Worm (Caenorhabditis elegans) whole organism, late embryonic: ENCODE data around the gene F40F12.3.

Experiments used
- C08G9.2 ChIP-seq: sonication (generic microtip); optimal IDR thresholded peaks from 2 replicates; lab custom pipeline; 2016; ENCODE audit warnings: mild to moderate bottlenecking, missing genetic modification characterization, moderate library complexity, missing compliant biosample characterization
- K02D7.2 ChIP-seq: sonication (generic microtip); optimal IDR thresholded peaks from 2 replicates; lab custom pipeline; 2017; ENCODE audit warnings: mild to moderate bottlenecking, missing genetic modification characterization, missing compliant biosample characterization
- K09A11.1 ChIP-seq: sonication (generic microtip); optimal IDR thresholded peaks from 2 replicates; lab custom pipeline; 2017; ENCODE audit warnings: antibody characterized with exemption, mild to moderate bottlenecking, missing genetic modification characterization, missing compliant biosample characterization; ENCODE audit not compliant: insufficient read depth
- Y22D7AL.16 ChIP-seq: sonication (generic microtip); optimal IDR thresholded peaks from 2 replicates; lab custom pipeline; 2016; ENCODE audit warnings: missing genetic modification characterization, missing compliant biosample characterization
- ahr-1 ChIP-seq: sonication (generic microtip); optimal IDR thresholded peaks from 2 replicates; lab custom pipeline; 2016; ENCODE audit warnings: missing genetic modification characterization, missing compliant biosample characterization
- ama-1 ChIP-seq: fragments of 150-350 bp; optimal IDR thresholded peaks from 2 replicates; lab custom pipeline; 2014
- ceh-14 ChIP-seq: sonication (generic microtip); optimal IDR thresholded peaks from 2 replicates; lab custom pipeline; 2016; ENCODE audit warnings: missing genotype, missing genetic modification characterization, missing compliant biosample characterization
- ceh-18 ChIP-seq: sonication (generic microtip); optimal IDR thresholded peaks from 2 replicates; lab custom pipeline; 2016; ENCODE audit warnings: missing genetic modification characterization, missing compliant biosample characterization
- ceh-22 ChIP-seq: sonication (generic microtip); optimal IDR thresholded peaks from 2 replicates; lab custom pipeline; 2017; ENCODE audit warnings: missing biosample characterization, missing genetic modification characterization
- ceh-24 ChIP-seq: sonication (generic microtip); optimal IDR thresholded peaks from 2 replicates; lab custom pipeline; 2016; ENCODE audit warnings: mild to moderate bottlenecking, missing genetic modification characterization, missing compliant biosample characterization
- ceh-30 ChIP-seq: fragments of 150-350 bp; optimal IDR thresholded peaks from 2 replicates; lab custom pipeline; 2014; ENCODE audit warnings: missing biosample characterization, missing genetic modification characterization
- ceh-31 ChIP-seq: sonication (generic microtip); optimal IDR thresholded peaks from 2 replicates; lab custom pipeline; 2016; ENCODE audit warnings: missing genetic modification characterization, missing compliant biosample characterization
- ceh-34 ChIP-seq: sonication (generic microtip); optimal IDR thresholded peaks from 2 replicates; lab custom pipeline; 2016; ENCODE audit warnings: mild to moderate bottlenecking, missing genetic modification characterization, missing compliant biosample characterization
- dmd-4 ChIP-seq: sonication (generic microtip); optimal IDR thresholded peaks from 2 replicates; lab custom pipeline; 2016; ENCODE audit warnings: borderline replicate concordance, missing genetic modification characterization, missing compliant biosample characterization
- ets-4 ChIP-seq: sonication (generic microtip); optimal IDR thresholded peaks from 2 replicates; lab custom pipeline; 2016; ENCODE audit warnings: missing genetic modification characterization, missing compliant biosample characterization
- eyg-1 ChIP-seq: sonication (generic microtip); optimal IDR thresholded peaks from 2 replicates; lab custom pipeline; 2016; ENCODE audit warnings: missing genotype, missing genetic modification characterization, missing compliant biosample characterization
- fax-1 ChIP-seq: sonication (generic microtip); optimal IDR thresholded peaks from 2 replicates; lab custom pipeline; 2016; ENCODE audit warnings: missing genotype, missing genetic modification characterization, missing compliant biosample characterization
- fkh-6 ChIP-seq: sonication (generic microtip); optimal IDR thresholded peaks from 2 replicates; lab custom pipeline; 2016; ENCODE audit warnings: missing genetic modification characterization, missing compliant biosample characterization
- gmeb-2 ChIP-seq: sonication (generic microtip); optimal IDR thresholded peaks from 2 replicates; lab custom pipeline; 2016; ENCODE audit warnings: missing genetic modification characterization, inconsistent platforms, missing compliant biosample characterization
- hlh-15 ChIP-seq: sonication (generic microtip); optimal IDR thresholded peaks from 2 replicates; lab custom pipeline; 2016; ENCODE audit warnings: missing genetic modification characterization, missing compliant biosample characterization
- hlh-6 ChIP-seq: sonication (generic microtip); optimal IDR thresholded peaks from 2 replicates; lab custom pipeline; 2016; ENCODE audit warnings: missing genotype, missing genetic modification characterization, missing compliant biosample characterization
- hlh-8 ChIP-seq: sonication (generic microtip); optimal IDR thresholded peaks from 2 replicates; lab custom pipeline; 2016; ENCODE audit warnings: missing genotype, missing genetic modification characterization, missing compliant biosample characterization
- lin-11 ChIP-seq: fragments of 200-800 bp; sonication (Bioruptor generic); optimal IDR thresholded peaks from 2 replicates; lab custom pipeline; 2018; ENCODE audit warnings: mild to moderate bottlenecking, missing genetic modification characterization, missing compliant biosample characterization
- madf-2 ChIP-seq: sonication (generic microtip); optimal IDR thresholded peaks from 2 replicates; lab custom pipeline; 2017; ENCODE audit warnings: missing genetic modification characterization, missing compliant biosample characterization
- mec-3 ChIP-seq: sonication (generic microtip); optimal IDR thresholded peaks from 2 replicates; lab custom pipeline; 2016; ENCODE audit warnings: borderline replicate concordance, missing genetic modification characterization, missing compliant biosample characterization
- nhr-11 ChIP-seq: fragments of 150-350 bp; optimal IDR thresholded peaks from 2 replicates; lab custom pipeline; 2014; ENCODE audit warnings: missing biosample characterization, missing genetic modification characterization
- npax-4 ChIP-seq: sonication (generic microtip); optimal IDR thresholded peaks from 2 replicates; lab custom pipeline; 2016; ENCODE audit warnings: missing genetic modification characterization, missing compliant biosample characterization
- odd-2 ChIP-seq: sonication (generic microtip); optimal IDR thresholded peaks from 2 replicates; lab custom pipeline; 2017; ENCODE audit warnings: antibody characterized with exemption, mild to moderate bottlenecking, missing genetic modification characterization, missing compliant biosample characterization
- pag-3 ChIP-seq: sonication (generic microtip); optimal IDR thresholded peaks from 2 replicates; lab custom pipeline; 2016; ENCODE audit warnings: missing compliant biosample characterization, missing genetic modification characterization, borderline replicate concordance
- pax-1 ChIP-seq: fragments of 150-350 bp; optimal IDR thresholded peaks from 2 replicates; lab custom pipeline; 2014; ENCODE audit warnings: missing biosample characterization, missing genetic modification characterization
- pha-2 ChIP-seq: sonication (generic microtip); optimal IDR thresholded peaks from 2 replicates; lab custom pipeline; 2017; ENCODE audit warnings: mild to moderate bottlenecking, missing genetic modification characterization, missing compliant biosample characterization
- pha-4 ChIP-seq: fragments of 150-350 bp; optimal IDR thresholded peaks from 2 replicates; lab custom pipeline; 2018; ENCODE audit warnings: missing biosample characterization, missing genetic modification reagents, missing genetic modification characterization
- pros-1 ChIP-seq: fragments of 150-350 bp; optimal IDR thresholded peaks from 2 replicates; lab custom pipeline; 2014; ENCODE audit warnings: missing biosample characterization, missing genetic modification reagents, missing genetic modification characterization
- ref-2 ChIP-seq: sonication (generic microtip); optimal IDR thresholded peaks from 2 replicates; lab custom pipeline; 2016; ENCODE audit warnings: missing genetic modification characterization, missing compliant biosample characterization
- sdc-2 ChIP-seq: sonication (generic microtip); optimal IDR thresholded peaks from 2 replicates; lab custom pipeline; 2016; ENCODE audit warnings: missing genotype, missing genetic modification characterization, missing compliant biosample characterization
- sox-2 ChIP-seq: fragments of 200-800 bp; sonication (Bioruptor generic); IDR thresholded peaks from 2 replicates; pipeline ENCODE4 v1.3.6; 2022; ENCODE audit warnings: missing genetic modification reagents, missing genetic modification characterization, missing compliant biosample characterization
- sox-4 ChIP-seq: sonication (generic microtip); optimal IDR thresholded peaks from 2 replicates; lab custom pipeline; 2017; ENCODE audit warnings: mild to moderate bottlenecking, missing genetic modification characterization, inconsistent platforms, missing compliant biosample characterization
- tbx-2 ChIP-seq: sonication (generic microtip); optimal IDR thresholded peaks from 2 replicates; lab custom pipeline; 2016; ENCODE audit warnings: missing genetic modification characterization, missing compliant biosample characterization
- tbx-7 ChIP-seq: sonication (generic microtip); optimal IDR thresholded peaks from 2 replicates; lab custom pipeline; 2016; ENCODE audit warnings: missing genotype, missing genetic modification characterization, missing compliant biosample characterization
- unc-3 ChIP-seq, 2 experiments: fragments of 200-800 bp in 1 of 2; sonication (Bioruptor generic) in 1 of 2; sonication (generic microtip) in 1 of 2; conservative IDR thresholded peaks in 1 of 2; optimal IDR thresholded peaks in 1 of 2; 2 replicates each; pipeline versions ENCODE4 v1.3.6 to Lab custom; 2016 to 2022; ENCODE audit warnings: missing compliant biosample characterization in 2 of 2, missing genetic modification characterization in 2 of 2, missing genetic modification reagents in 1 of 2
- unc-42 ChIP-seq: sonication (generic microtip); optimal IDR thresholded peaks from 2 replicates; lab custom pipeline; 2016; ENCODE audit warnings: missing genotype, missing genetic modification characterization, missing compliant biosample characterization
- zip-5 ChIP-seq: sonication (generic microtip); optimal IDR thresholded peaks from 2 replicates; lab custom pipeline; 2016; ENCODE audit warnings: missing genetic modification characterization, missing compliant biosample characterization
- ztf-16 ChIP-seq: sonication (generic microtip); optimal IDR thresholded peaks from 2 replicates; lab custom pipeline; 2017; ENCODE audit warnings: missing genetic modification characterization, missing compliant biosample characterization

Gene F40F12.3

ce11 chrIII:9908769-9909168 lies 11.9 kb downstream of the F40F12.3 start:
- TF ChIP-seq unc-42 (no peak), tbx-7 (tag; lab: Kevin White, UChicago) (no peak), gmeb-2 (tag; lab: Kevin White, UChicago) (no peak), zip-5 (no peak), odd-2 (no peak), npax-4 (tag; lab: Kevin White, UChicago) (no peak), ahr-1 (tag; lab: Kevin White, UChicago) (no peak), sdc-2 (tag; lab: Kevin White, UChicago) (no peak), C08G9.2 (tag; lab: Kevin White, UChicago) (no peak), Y22D7AL.16 (tag; lab: Kevin White, UChicago) (no peak), pax-1 (no peak)
- TF ChIP-seq, all 69 proteins: peak for 0

- TF ChIP-seq ceh-22 (tag; lab: Kevin White, UChicago), result no peak
- TF ChIP-seq ceh-14 (tag; lab: Kevin White, UChicago), result no peak
- TF ChIP-seq dmd-4 (tag; lab: Kevin White, UChicago), result no peak
- no peak for TF ChIP-seq ets-4 (tag; lab: Kevin White, UChicago)
- TF ChIP-seq ztf-16 (tag; lab: Kevin White, UChicago), result no peak
- TF ChIP-seq K09A11.1 (tag; lab: Kevin White, UChicago), result no peak
- TF ChIP-seq fkh-6, result no peak
Observed at ce11 chrIII:9907574-9907973, 13.1 kb downstream of the F40F12.3 start.

ce11 chrIII:9905307-9905706 lies 15.4 kb downstream of the F40F12.3 start:
- peak; percentile 23 for TF ChIP-seq ceh-18 (tag; lab: Kevin White, UChicago)
- TF ChIP-seq C08G9.2 (tag; lab: Kevin White, UChicago), result peak; percentile 10
- TF ChIP-seq sox-2, result no peak
- no peak for TF ChIP-seq ceh-31
- TF ChIP-seq unc-42, result peak; percentile 85

DNA sequence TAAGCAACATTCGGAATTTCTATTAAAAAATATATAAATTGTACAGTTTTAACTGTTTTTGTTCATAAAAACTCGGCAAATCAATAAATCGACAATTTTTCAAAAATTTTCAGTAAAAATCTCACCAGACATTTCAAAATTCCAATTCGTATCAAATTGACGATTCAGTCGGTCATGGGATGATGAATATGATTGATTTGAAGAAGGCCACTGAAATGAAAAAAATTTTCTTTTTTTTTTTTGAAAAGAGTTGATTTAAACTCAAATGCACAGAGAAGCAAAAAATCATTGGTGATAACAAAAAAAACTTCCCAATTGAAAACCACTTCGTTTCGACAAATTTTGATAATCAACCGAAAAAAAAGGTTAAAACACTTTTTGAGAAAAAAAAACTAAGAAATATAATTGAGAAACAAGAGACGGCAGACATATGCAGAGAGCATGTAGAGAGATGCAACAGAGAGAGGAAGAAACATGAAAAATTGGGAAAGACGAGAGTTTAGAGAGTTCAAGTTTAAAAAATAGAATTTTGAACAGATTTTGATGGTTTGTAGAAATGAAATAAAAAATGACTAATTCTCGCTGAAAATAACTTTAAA lies 16.9 kb downstream of the F40F12.3 start:
- TF ChIP-seq tbx-2 (tag; lab: Kevin White, UChicago) (no peak), gmeb-2 (tag; lab: Kevin White, UChicago) (no peak), ref-2 (tag; lab: Kevin White, UChicago) (no peak), pax-1 (no peak), K09A11.1 (tag; lab: Kevin White, UChicago) (no peak), ceh-22 (tag; lab: Kevin White, UChicago) (no peak), hlh-8 (tag; lab: Kevin White, UChicago) (no peak), pros-1 (tag; lab: Kevin White, UChicago) (no peak), madf-2 (no peak), fax-1 (tag; lab: Kevin White, UChicago) (no peak), ztf-16 (tag; lab: Kevin White, UChicago) (no peak), pha-2 (no peak), sox-4 (tag; lab: Kevin White, UChicago) (no peak), ahr-1 (tag; lab: Kevin White, UChicago) (no peak), pha-4 (tag; lab: Kevin White, UChicago) (no peak), K02D7.2 (no peak), ceh-34 (tag; lab: Kevin White, UChicago) (no peak), unc-3 (GFP tag; conservative IDR thresholded peaks at IDR 0.05; lab: Robert Waterston, UW) (no peak), unc-3 (tag; optimal IDR thresholded peaks at IDR 0.05; lab: Kevin White, UChicago) (no peak), ama-1 (no peak), hlh-15 (tag; lab: Kevin White, UChicago) (no peak)

ce11 chrIII:9899720-9900119 lies 20.9 kb downstream of the F40F12.3 start:
- TF ChIP-seq mec-3 (tag; lab: Kevin White, UChicago) (no peak), eyg-1 (no peak), unc-42 (no peak), ceh-24 (tag; lab: Kevin White, UChicago) (no peak), gmeb-2 (tag; lab: Kevin White, UChicago) (no peak), nhr-11 (no peak), ahr-1 (tag; lab: Kevin White, UChicago) (no peak), ceh-30 (tag; lab: Kevin White, UChicago) (no peak), pag-3 (tag; lab: Kevin White, UChicago) (no peak), zip-5 (no peak), hlh-6 (tag; lab: Kevin White, UChicago) (no peak), ceh-18 (tag; lab: Kevin White, UChicago) (no peak), sdc-2 (tag; lab: Kevin White, UChicago) (no peak), pha-4 (tag; lab: Kevin White, UChicago) (no peak), ref-2 (tag; lab: Kevin White, UChicago) (no peak), hlh-15 (tag; lab: Kevin White, UChicago) (no peak), lin-11 (no peak)
